Worm (Caenorhabditis elegans): Measurements from ENCODE around the gene C29E4.15.
A peak's percentile ranks its signal among the peaks of the same experiment; 100 is the strongest.

The C29E4.15 gene

ce11 chrIII:7950447-7950846, 2.0 kb upstream of the C29E4.15 start:
- TF ChIP-seq madf-8 (GFP tag; conservative IDR thresholded peaks at IDR 0.05) (no peak), rpc-1 (optimal IDR thresholded peaks at IDR 0.05) (no peak), rpc-1 (tag; optimal IDR thresholded peaks at IDR 0.05) (no peak), ama-1 (optimal IDR thresholded peaks at IDR 0.05) (no peak), ama-1 (GFP tag; optimal IDR thresholded peaks at IDR 0.05) (no peak), D2030.7 (GFP tag; IDR thresholded peaks at IDR 0.05) (no peak), hlh-12 (tag; optimal IDR thresholded peaks at IDR 0.05) (no peak), hmg-20 (GFP tag; IDR thresholded peaks at IDR 0.05) (no peak), lin-40 (tag; optimal IDR thresholded peaks at IDR 0.05) (no peak), ztf-22 (GFP tag; optimal IDR thresholded peaks at IDR 0.05) (no peak), B0019.2 (GFP tag; conservative IDR thresholded peaks at IDR 0.05) (no peak), nfya-1 (tag; optimal IDR thresholded peaks at IDR 0.05; ENCODE audit: borderline replicate concordance, insufficient read depth) (no peak), hrde-1 (tag; optimal IDR thresholded peaks at IDR 0.05; ENCODE audit: borderline replicate concordance) (no peak), snpc-1.3 (tag; optimal IDR thresholded peaks at IDR 0.05; ENCODE audit: insufficient read depth) (no peak), madf-3 (GFP tag; IDR thresholded peaks at IDR 0.05) (no peak), ztf-6 (GFP tag; IDR thresholded peaks at IDR 0.05) (no peak), ceh-100 (GFP tag; IDR thresholded peaks at IDR 0.05) (no peak), ztf-3 (GFP tag; optimal IDR thresholded peaks at IDR 0.05) (no peak), egrh-3 (GFP tag; IDR thresholded peaks at IDR 0.05) (no peak), hlh-26 (GFP tag; conservative IDR thresholded peaks at IDR 0.05) (no peak), hsf-1 (GFP tag; IDR thresholded peaks at IDR 0.05) (no peak)

DNA sequence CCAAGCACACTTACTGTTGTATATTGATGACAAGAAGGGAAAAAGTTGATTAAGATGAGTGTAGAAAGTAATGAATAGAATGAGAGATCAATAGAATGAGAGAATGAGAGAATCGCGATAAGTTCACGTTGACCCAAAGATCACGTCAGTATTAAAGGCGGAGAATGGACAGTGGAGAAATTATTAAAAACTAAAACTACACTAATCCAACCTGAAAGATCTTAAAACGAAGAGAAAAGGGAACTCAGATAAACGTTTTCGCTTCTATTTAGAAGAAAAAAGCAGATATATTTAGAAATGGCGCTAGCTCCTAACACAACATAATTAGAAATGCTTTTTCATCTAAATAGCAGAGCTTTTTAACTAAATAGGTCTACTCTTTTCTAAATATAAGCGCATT, 785 bp downstream of the C29E4.15 start, which contains the start of gene let-754:
TSS of gene let-754 (minus strand) at position 101 of the 400 bp plus-strand sequence.
- TF ChIP-seq T26A5.8 (tag; optimal IDR thresholded peaks at IDR 0.05) (no peak), lag-1 (GFP tag; IDR thresholded peaks at IDR 0.05) (no peak), nfya-1 (tag; optimal IDR thresholded peaks at IDR 0.05; ENCODE audit: borderline replicate concordance, insufficient read depth) (no peak), attf-5 (GFP tag; optimal IDR thresholded peaks at IDR 0.05) (no peak), aptf-3 (GFP tag; IDR thresholded peaks at IDR 0.05) (no peak), ztf-26 (tag; optimal IDR thresholded peaks at IDR 0.05) (no peak), attf-6 (GFP tag; IDR thresholded peaks at IDR 0.05) (no peak), egrh-3 (GFP tag; IDR thresholded peaks at IDR 0.05) (no peak)

- TF ChIP-seq F39B2.1 (GFP tag; IDR thresholded peaks at IDR 0.05) (0 out of 2 replicates have a peak, but pooled peaks have one; percentile 63), F37B4.10 (GFP tag; IDR thresholded peaks at IDR 0.05) (0 out of 2 replicates have a peak, but pooled peaks have one; percentile 78), lin-26 (GFP tag; IDR thresholded peaks at IDR 0.05) (peak; percentile 86), rpc-1 (optimal IDR thresholded peaks at IDR 0.05) (peak; percentile 2), rpc-1 (tag; optimal IDR thresholded peaks at IDR 0.05) (peak; percentile 59), cebp-2 (GFP tag; IDR thresholded peaks at IDR 0.05) (0 out of 2 replicates have a peak, but pooled peaks have one; percentile 49), mcd-1 (GFP tag; IDR thresholded peaks at IDR 0.05) (peak; percentile 42; the same call in 1 of the 2 replicates), ekl-4 (GFP tag; IDR thresholded peaks at IDR 0.05) (peak; percentile 62; the same call in 1 of the 2 replicates), egl-44 (GFP tag; IDR thresholded peaks at IDR 0.05) (peak; percentile 91), F33H1.4 (GFP tag; IDR thresholded peaks at IDR 0.05) (peak; percentile 63), Y95B8A.8 (GFP tag; IDR thresholded peaks at IDR 0.05) (peak; percentile 54; the same call in 1 of the 2 replicates), pbrm-1 (GFP tag; IDR thresholded peaks at IDR 0.05) (peak; percentile 57; the same call in 1 of the 2 replicates), egrh-3 (GFP tag; IDR thresholded peaks at IDR 0.05) (peak; percentile 30; the same call in 1 of the 2 replicates), hmg-1.2 (GFP tag; IDR thresholded peaks at IDR 0.05) (peak; percentile 39), C17E4.6 (GFP tag; IDR thresholded peaks at IDR 0.05) (peak; percentile 61; the same call in 1 of the 2 replicates), aptf-3 (GFP tag; IDR thresholded peaks at IDR 0.05) (peak; percentile 84; the same call in 1 of the 2 replicates), attf-3 (GFP tag; conservative IDR thresholded peaks at IDR 0.05) (peak; percentile 47; the same call in 1 of the 2 replicates), attf-6 (GFP tag; IDR thresholded peaks at IDR 0.05) (peak; percentile 73), hmg-20 (GFP tag; IDR thresholded peaks at IDR 0.05) (peak; percentile 26; the same call in 1 of the 2 replicates), Y56A3A.18 (GFP tag; IDR thresholded peaks at IDR 0.05) (peak; percentile 54; the same call in 1 of the 2 replicates), tbp1 (GFP tag; optimal IDR thresholded peaks at IDR 0.05) (peak; percentile 71), Y79H2A.3 (GFP tag; conservative IDR thresholded peaks at IDR 0.05) (peak; percentile 63; the same call in 1 of the 2 replicates), ztf-25 (GFP tag; IDR thresholded peaks at IDR 0.05) (0 out of 2 replicates have a peak, but pooled peaks have one; percentile 42), madf-8 (GFP tag; conservative IDR thresholded peaks at IDR 0.05) (0 out of 2 replicates have a peak, but pooled peaks have one; percentile 9)
These were observed 1.4 kb downstream of the C29E4.15 start for ce11 chrIII:7953688-7954313.
